Worm (Caenorhabditis elegans) whole organism, L4 larva: ENCODE data around the gene acs-4.

Experiments used
- D1046.2 ChIP-seq: fragments of 200-800 bp; sonication (Bioruptor generic); IDR thresholded peaks from 2 replicates; pipeline ENCODE4 v1.3.6; 2022; ENCODE audit warnings: missing genetic modification characterization, missing compliant biosample characterization
- F10B5.3 ChIP-seq: sonication (generic microtip); optimal IDR thresholded peaks from 2 replicates; lab custom pipeline; 2016; ENCODE audit warnings: mild to moderate bottlenecking, missing genetic modification characterization, missing compliant biosample characterization
- F26F4.8 ChIP-seq: fragments of 200-800 bp; sonication (Bioruptor generic); conservative IDR thresholded peaks from 2 replicates; pipeline ENCODE4 v1.3.6; 2022; ENCODE audit warnings: missing genetic modification characterization, missing compliant biosample characterization
- F44E2.7 ChIP-seq: fragments of 200-800 bp; sonication (Bioruptor generic); IDR thresholded peaks from 2 replicates; pipeline ENCODE4 v2.1.2; 2022; ENCODE audit warnings: missing genetic modification characterization, missing compliant biosample characterization
- T20F7.1 ChIP-seq: fragments of 200-800 bp; sonication (Bioruptor generic); optimal IDR thresholded peaks from 2 replicates; lab custom pipeline; 2018; ENCODE audit warnings: mild to moderate bottlenecking, missing genetic modification characterization, missing compliant biosample characterization
- Y48G9A.11 ChIP-seq: fragments of 200-800 bp; sonication (Bioruptor generic); IDR thresholded peaks from 2 replicates; pipeline ENCODE4 v1.3.6; 2022; ENCODE audit warnings: missing genetic modification reagents, missing genetic modification characterization, missing compliant biosample characterization
- ZK546.5 ChIP-seq, 2 experiments: sonication (generic microtip); optimal IDR thresholded peaks; 2 replicates each; lab custom pipeline; 2017; ENCODE audit warnings: missing biosample characterization in 2 of 2, missing genetic modification characterization in 2 of 2
- aha-1 ChIP-seq: fragments of 150-350 bp; peaks from one replicate; lab custom pipeline; 2014; ENCODE audit warnings: missing biosample characterization, missing genetic modification characterization
- aly-2 ChIP-seq: sonication (generic microtip); optimal IDR thresholded peaks from 2 replicates; lab custom pipeline; 2018; ENCODE audit warnings: missing biosample characterization, missing genetic modification characterization
- ceh-20 ChIP-seq: fragments of 200-800 bp; sonication (Bioruptor generic); IDR thresholded peaks from 2 replicates; pipeline ENCODE4 v1.3.6; 2022; ENCODE audit warnings: missing genetic modification reagents, missing genetic modification characterization, missing compliant biosample characterization
- ceh-32 ChIP-seq: sonication (generic microtip); optimal IDR thresholded peaks from 2 replicates; lab custom pipeline; 2016; ENCODE audit warnings: mild to moderate bottlenecking, missing genetic modification characterization, missing compliant biosample characterization; ENCODE audit not compliant: poor library complexity
- cey-2 ChIP-seq: sonication (generic microtip); optimal IDR thresholded peaks from 3 replicates; lab custom pipeline; 2017; ENCODE audit warnings: missing genetic modification characterization, mild to moderate bottlenecking, missing compliant biosample characterization, antibody characterized with exemption, borderline replicate concordance; ENCODE audit not compliant: insufficient read depth
- daf-12 ChIP-seq: fragments of 150-350 bp; optimal IDR thresholded peaks from 2 replicates; lab custom pipeline; 2014; ENCODE audit warnings: missing biosample characterization, missing genetic modification reagents, missing genetic modification characterization
- daf-16 ChIP-seq, 3 experiments: sonication (generic microtip); optimal IDR thresholded peaks; 2 replicates each; lab custom pipeline; 2016 to 2017; ENCODE audit warnings: missing genetic modification characterization in 3 of 3, missing genetic modification reagents in 3 of 3, mild to moderate bottlenecking in 2 of 3, missing compliant biosample characterization in 2 of 3, missing biosample characterization in 1 of 3, moderate library complexity in 1 of 3
- daf-19 ChIP-seq: fragments of 200-800 bp; sonication (Bioruptor generic); conservative IDR thresholded peaks from 2 replicates; pipeline ENCODE4 v1.3.6; 2022; ENCODE audit warnings: missing genetic modification characterization, missing compliant biosample characterization
- daf-8 ChIP-seq: fragments of 200-800 bp; sonication (Bioruptor generic); IDR thresholded peaks from 2 replicates; pipeline ENCODE4 v1.3.6; 2022; ENCODE audit warnings: missing genetic modification characterization, missing compliant biosample characterization
- dmd-6 ChIP-seq: fragments of 200-800 bp; sonication (Bioruptor generic); IDR thresholded peaks from 2 replicates; pipeline ENCODE4 v1.3.6; 2022; ENCODE audit warnings: missing genetic modification reagents, missing genetic modification characterization, missing compliant biosample characterization
- dmd-9 ChIP-seq: fragments of 200-800 bp; sonication (Bioruptor generic); IDR thresholded peaks from 2 replicates; pipeline ENCODE4 v1.3.6; 2022; ENCODE audit warnings: missing genetic modification reagents, missing genetic modification characterization, missing compliant biosample characterization
- dve-1 ChIP-seq: sonication (generic microtip); optimal IDR thresholded peaks from 2 replicates; lab custom pipeline; 2017; ENCODE audit warnings: antibody characterized with exemption, mild to moderate bottlenecking, missing genetic modification characterization, missing compliant biosample characterization; ENCODE audit not compliant: insufficient read depth
- hlh-11 ChIP-seq: fragments of 200-800 bp; sonication (Bioruptor generic); optimal IDR thresholded peaks from 2 replicates; lab custom pipeline; 2018; ENCODE audit warnings: mild to moderate bottlenecking, missing genetic modification characterization, missing compliant biosample characterization
- hlh-30 ChIP-seq: sonication (generic microtip); optimal IDR thresholded peaks from 2 replicates; lab custom pipeline; 2017; ENCODE audit warnings: antibody characterized with exemption, mild to moderate bottlenecking, missing genetic modification characterization, missing compliant biosample characterization; ENCODE audit not compliant: insufficient read depth
- lin-13 ChIP-seq: fragments of 150-350 bp; optimal IDR thresholded peaks from 2 replicates; lab custom pipeline; 2014; ENCODE audit warnings: missing biosample characterization, missing genetic modification reagents, missing genetic modification characterization
- lin-15B ChIP-seq: fragments of 150-350 bp; sonication (generic microtip); optimal IDR thresholded peaks from 3 replicates; lab custom pipeline; 2014; ENCODE audit warnings: missing biosample characterization, missing genetic modification characterization
- lin-38 ChIP-seq: fragments of 200-800 bp; sonication (Bioruptor generic); IDR thresholded peaks from 2 replicates; pipeline ENCODE4 v1.3.6; 2022; ENCODE audit warnings: missing genetic modification reagents, missing genetic modification characterization, missing compliant biosample characterization
- lin-39 ChIP-seq: fragments of 150-350 bp; optimal IDR thresholded peaks from 2 replicates; lab custom pipeline; 2014; ENCODE audit warnings: missing biosample characterization, missing genetic modification reagents, missing genetic modification characterization
- lir-3 ChIP-seq: sonication (generic microtip); optimal IDR thresholded peaks from 2 replicates; lab custom pipeline; 2016; ENCODE audit warnings: mild to moderate bottlenecking, missing genetic modification characterization, missing compliant biosample characterization
- lsy-2 ChIP-seq, 2 experiments: fragments of 150-350 bp in 1 of 2; sonication (generic microtip) in 1 of 2; optimal IDR thresholded peaks; 2 replicates each; lab custom pipeline; 2014 to 2017; ENCODE audit warnings: missing biosample characterization in 2 of 2, missing genetic modification characterization in 2 of 2
- madf-5 ChIP-seq, 2 experiments: fragments of 200-800 bp; sonication (Bioruptor generic); IDR thresholded peaks; 2 replicates each; pipeline ENCODE4 v1.3.6; 2022; ENCODE audit warnings: missing compliant biosample characterization in 2 of 2, missing genetic modification characterization in 2 of 2
- madf-9 ChIP-seq: fragments of 200-800 bp; sonication (Bioruptor generic); conservative IDR thresholded peaks from 2 replicates; pipeline ENCODE4 v1.3.6; 2022; ENCODE audit warnings: missing genetic modification reagents, missing genetic modification characterization, missing compliant biosample characterization
- mdl-1 ChIP-seq, 2 experiments: fragments of 150-350 bp in 1 of 2; sonication (generic microtip) in 1 of 2; optimal IDR thresholded peaks; 2 replicates each; lab custom pipeline; 2014 to 2017; ENCODE audit warnings: missing biosample characterization in 2 of 2, missing genetic modification characterization in 2 of 2
- mep-1 ChIP-seq: fragments of 150-350 bp; sonication (generic microtip); optimal IDR thresholded peaks from 3 replicates; lab custom pipeline; 2014; ENCODE audit warnings: missing biosample characterization, missing genetic modification characterization
- nhr-10 ChIP-seq: fragments of 150-350 bp; optimal IDR thresholded peaks from 2 replicates; lab custom pipeline; 2014; ENCODE audit warnings: missing biosample characterization, missing genetic modification characterization
- nhr-111 ChIP-seq: fragments of 200-800 bp; sonication (Bioruptor generic); optimal IDR thresholded peaks from 2 replicates; lab custom pipeline; 2018; ENCODE audit warnings: mild to moderate bottlenecking, missing genetic modification characterization, missing compliant biosample characterization
- nhr-237 ChIP-seq: sonication (generic microtip); optimal IDR thresholded peaks from 2 replicates; lab custom pipeline; 2017; ENCODE audit warnings: missing biosample characterization, missing genetic modification characterization
- nhr-28 ChIP-seq: fragments of 150-350 bp; optimal IDR thresholded peaks from 2 replicates; lab custom pipeline; 2014; ENCODE audit warnings: missing biosample characterization, missing genetic modification characterization
- nhr-77 ChIP-seq: fragments of 150-350 bp; optimal IDR thresholded peaks from 2 replicates; lab custom pipeline; 2014; ENCODE audit warnings: missing biosample characterization, missing genetic modification characterization
- php-3 ChIP-seq: fragments of 200-800 bp; sonication (Bioruptor generic); IDR thresholded peaks from 2 replicates; pipeline ENCODE4 v1.3.6; 2022; ENCODE audit warnings: missing genetic modification reagents, missing genetic modification characterization, missing compliant biosample characterization
- snpc-4 ChIP-seq: fragments of 150-350 bp; optimal IDR thresholded peaks from 2 replicates; lab custom pipeline; 2014; ENCODE audit warnings: missing biosample characterization, missing genetic modification characterization
- unc-39 ChIP-seq: sonication (generic microtip); optimal IDR thresholded peaks from 2 replicates; lab custom pipeline; 2017; ENCODE audit warnings: missing biosample characterization, missing genetic modification characterization
- unc-62 ChIP-seq, 3 experiments: fragments of 150-350 bp in 1 of 3; sonication (generic microtip); optimal IDR thresholded peaks in 2 of 3; peaks in 1 of 3; 1 replicate in 1 of 3; 2 replicates in 2 of 3; lab custom pipeline; 2014 to 2017; ENCODE audit warnings: missing biosample characterization in 3 of 3, missing genetic modification characterization in 3 of 3, missing genetic modification reagents in 3 of 3, missing genotype in 1 of 3

Gene acs-4

DNA sequence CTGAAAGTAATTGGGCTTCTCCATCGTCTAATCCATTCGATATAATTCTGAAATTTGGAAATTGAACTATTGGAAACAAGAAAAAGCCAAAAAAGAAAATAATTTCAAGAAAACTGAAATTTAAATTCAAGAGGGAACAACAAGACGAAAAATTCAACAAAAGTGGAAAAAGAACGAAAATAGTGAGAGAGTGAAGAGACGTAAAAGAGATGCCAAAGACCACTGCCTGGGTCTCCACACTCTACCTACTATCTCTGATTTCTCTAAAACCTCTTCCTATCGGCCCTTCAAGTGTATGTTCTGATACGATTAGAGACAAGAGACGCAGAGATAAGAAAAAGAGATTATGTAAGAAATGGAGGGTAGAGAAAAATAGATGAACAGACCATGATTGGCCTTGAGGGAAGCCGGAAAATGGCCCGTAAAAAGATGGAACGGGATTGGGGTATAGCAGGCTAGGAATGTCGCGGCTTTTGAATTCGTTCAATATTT is 13.8 kb upstream of the acs-4 start, which contains the start of gene ogt-1 (continued):
- TF ChIP-seq unc-62 (GFP tag; optimal IDR thresholded peaks at IDR 0.05 in 1 of 2; lab: Kevin White, UChicago) (peak in 1 of 2 experiments; percentile 99), unc-62 (tag; optimal IDR thresholded peaks at IDR 0.05; lab: Kevin White, UChicago) (no peak), lin-15B (tag; lab: Kevin White, UChicago) (no peak), lin-38 (peak; percentile 64), nhr-237 (tag; lab: Kevin White, UChicago) (no peak), daf-12 (tag; lab: Kevin White, UChicago) (no peak), unc-39 (tag; lab: Kevin White, UChicago) (no peak), D1046.2 (GFP tag; lab: Robert Waterston, UW) (no peak), F10B5.3 (tag; lab: Kevin White, UChicago) (peak; percentile 32), ZK546.5 (tag; optimal IDR thresholded peaks at IDR 0.05; lab: Kevin White, UChicago) (no peak), lsy-2 (tag; optimal IDR thresholded peaks at IDR 0.05; lab: Kevin White, UChicago) (peak; percentile 75 to 92), nhr-28 (peak; percentile 65), nhr-10 (tag; lab: Kevin White, UChicago) (peak; percentile 51), daf-19 (GFP tag; lab: Robert Waterston, UW) (0 out of 2 replicates have a peak, but pooled peaks have one; percentile 34), Y48G9A.11 (GFP tag; lab: Robert Waterston, UW) (no peak), mdl-1 (tag; optimal IDR thresholded peaks at IDR 0.05; lab: Kevin White, UChicago) (peak; percentile 87 to 88), F44E2.7 (GFP tag; lab: Robert Waterston, UW) (no peak), aha-1 (tag; lab: Kevin White, UChicago) (peak; percentile 72), F26F4.8 (no peak), nhr-111 (GFP tag; lab: Kevin White, UChicago) (no peak), madf-9 (GFP tag; lab: Robert Waterston, UW) (peak; percentile 25; the same call in 1 of the 2 replicates), T20F7.1 (peak; percentile 74), lir-3 (tag; lab: Kevin White, UChicago) (no peak), dmd-9 (GFP tag; lab: Robert Waterston, UW) (no peak)

- TF ChIP-seq madf-5 (GFP tag; IDR thresholded peaks at IDR 0.05; lab: Robert Waterston, UW): no peak
- TF ChIP-seq nhr-28: peak; percentile 49
- TF ChIP-seq ceh-32 (tag; lab: Kevin White, UChicago): no peak
- no peak for TF ChIP-seq aly-2 (tag; lab: Kevin White, UChicago)
- no peak for TF ChIP-seq lin-13 (GFP tag; lab: Kevin White, UChicago)
- TF ChIP-seq hlh-11 (tag; lab: Kevin White, UChicago): peak; percentile 48
- TF ChIP-seq dmd-6 (GFP tag; lab: Robert Waterston, UW): peak; percentile 38
- TF ChIP-seq lin-39 (tag; lab: Kevin White, UChicago): no peak
- no peak for TF ChIP-seq cey-2
- TF ChIP-seq lin-38: no peak
- no peak for TF ChIP-seq unc-39 (tag; lab: Kevin White, UChicago)
- peak; percentile 25 for TF ChIP-seq nhr-77 (tag; lab: Kevin White, UChicago)
- peak; percentile 71 for TF ChIP-seq dve-1 (tag; lab: Kevin White, UChicago)
- no peak for TF ChIP-seq ceh-20 (GFP tag; lab: Robert Waterston, UW)
- TF ChIP-seq snpc-4: no peak
- TF ChIP-seq daf-8 (GFP tag; lab: Robert Waterston, UW): no peak
- no peak for TF ChIP-seq daf-16 (GFP tag; optimal IDR thresholded peaks at IDR 0.05; lab: Kevin White, UChicago)
- peak; percentile 38 for TF ChIP-seq daf-16 (tag; optimal IDR thresholded peaks at IDR 0.05; lab: Kevin White, UChicago)
- TF ChIP-seq mep-1 (tag; lab: Kevin White, UChicago): peak; percentile 9
- TF ChIP-seq hlh-30 (tag; lab: Kevin White, UChicago): peak; percentile 46
- peak in 1 of 2 experiments; percentile 15 for TF ChIP-seq lsy-2 (tag; optimal IDR thresholded peaks at IDR 0.05; lab: Kevin White, UChicago)
- TF ChIP-seq php-3 (GFP tag; lab: Robert Waterston, UW): peak; percentile 52; the same call in 1 of the 2 replicates
These were observed 13.1 kb upstream of the acs-4 start for ce11 chrIII:7154526-7154925.
